Worm (Caenorhabditis elegans): ENCODE measurements around the gene F55F10.1.

Gene F55F10.1

ce11 chrIV:4407055-4407461 lies 46.4 kb downstream of the F55F10.1 start:
- TF ChIP-seq unc-62 (GFP tag; optimal IDR thresholded peaks at IDR 0.05) = no peak

ce11 chrIV:4408714-4409113 lies 48.1 kb downstream of the F55F10.1 start:
- TF ChIP-seq unc-62 (GFP tag; optimal IDR thresholded peaks at IDR 0.05) = no peak

- TF ChIP-seq unc-62 (GFP tag; optimal IDR thresholded peaks at IDR 0.05) = no peak
These were observed 49.9 kb downstream of the F55F10.1 start for ce11 chrIV:4410526-4410925.

- TF ChIP-seq unc-62 (GFP tag; optimal IDR thresholded peaks at IDR 0.05) = no peak
These were observed 50.8 kb downstream of the F55F10.1 start for ce11 chrIV:4411311-4411947.

ce11 chrIV:4411948-4412335 lies 51.3 kb downstream of the F55F10.1 start:
- no peak for TF ChIP-seq unc-62 (GFP tag; optimal IDR thresholded peaks at IDR 0.05)

ce11 chrIV:4413114-4413513 lies 52.5 kb downstream of the F55F10.1 start:
- no peak for TF ChIP-seq unc-62 (GFP tag; optimal IDR thresholded peaks at IDR 0.05)

- no peak for TF ChIP-seq unc-62 (GFP tag; optimal IDR thresholded peaks at IDR 0.05)
These were observed 61.4 kb downstream of the F55F10.1 start, which contains the start of gene clec-175 for ce11 chrIV:4422029-4422428. TSS of gene clec-175 (plus strand) at chrIV:4422329.

ce11 chrIV:4423026-4423425 lies 62.4 kb downstream of the F55F10.1 start:
- no peak for TF ChIP-seq unc-62 (GFP tag; optimal IDR thresholded peaks at IDR 0.05)

ce11 chrIV:4423885-4424284 lies 63.2 kb downstream of the F55F10.1 start:
- no peak for TF ChIP-seq unc-62 (GFP tag; optimal IDR thresholded peaks at IDR 0.05)

- no peak for TF ChIP-seq unc-62 (GFP tag; optimal IDR thresholded peaks at IDR 0.05)
These were observed 69.3 kb downstream of the F55F10.1 start, which contains the start of the genes str-185 and R08C7.5 for ce11 chrIV:4429901-4430300. TSS of gene str-185 (minus strand) at chrIV:4430001. TSS of gene R08C7.5 (plus strand) at chrIV:4430229.

- no peak for TF ChIP-seq unc-62 (GFP tag; optimal IDR thresholded peaks at IDR 0.05)
These were observed 73.9 kb downstream of the F55F10.1 start, which contains the start of the genes R08C7.8 and R08C7.4 for ce11 chrIV:4434441-4435084. TSS of gene R08C7.8 (minus strand) at chrIV:4434541. TSS of gene R08C7.4 (plus strand) at chrIV:4435034.
